Worm (Caenorhabditis elegans) whole organism, L1 larva: ENCODE data around the gene K06G5.3.

Experiments
- C04F5.9 ChIP-seq: sonication (generic microtip); optimal IDR thresholded peaks from 2 replicates; lab custom pipeline; 2016; ENCODE audit warnings: missing genetic modification characterization, missing compliant biosample characterization
- C16A3.4 ChIP-seq: fragments of 150-350 bp; optimal IDR thresholded peaks from 2 replicates; lab custom pipeline; 2014; ENCODE audit warnings: missing biosample characterization, missing genetic modification characterization
- C34B4.2 ChIP-seq: sonication (generic microtip); optimal IDR thresholded peaks from 2 replicates; lab custom pipeline; 2017; ENCODE audit warnings: mild to moderate bottlenecking, missing genetic modification characterization, missing compliant biosample characterization
- Y116A8C.19 ChIP-seq: sonication (generic microtip); optimal IDR thresholded peaks from 2 replicates; lab custom pipeline; 2016; ENCODE audit warnings: missing compliant biosample characterization, missing genetic modification characterization, borderline replicate concordance
- aha-1 ChIP-seq: fragments of 150-350 bp; optimal IDR thresholded peaks from 2 replicates; lab custom pipeline; 2014; ENCODE audit warnings: missing biosample characterization, missing genetic modification characterization
- aly-2 ChIP-seq: fragments of 150-350 bp; optimal IDR thresholded peaks from 2 replicates; lab custom pipeline; 2014; ENCODE audit warnings: missing biosample characterization, missing genetic modification characterization
- blmp-1 ChIP-seq: fragments of 150-350 bp; optimal IDR thresholded peaks from 2 replicates; lab custom pipeline; 2014; ENCODE audit warnings: missing biosample characterization, missing genetic modification characterization
- ceh-63 ChIP-seq: fragments of 200-800 bp; sonication (Bioruptor generic); optimal IDR thresholded peaks from 2 replicates; lab custom pipeline; 2018; ENCODE audit warnings: mild to moderate bottlenecking, missing genetic modification characterization, missing compliant biosample characterization
- ces-1 ChIP-seq: fragments of 150-350 bp; optimal IDR thresholded peaks from 2 replicates; lab custom pipeline; 2014; ENCODE audit warnings: missing biosample characterization, missing genetic modification reagents, missing genetic modification characterization
- dpl-1 ChIP-seq, 3 experiments: fragments of 150-350 bp in 2 of 3; sonication (generic microtip) in 1 of 3; optimal IDR thresholded peaks; 2 replicates each; lab custom pipeline; 2014 to 2017; ENCODE audit warnings: missing biosample characterization in 3 of 3, missing genetic modification characterization in 3 of 3, missing genetic modification reagents in 3 of 3
- efl-3 ChIP-seq: fragments of 200-800 bp; sonication (Bioruptor generic); optimal IDR thresholded peaks from 2 replicates; lab custom pipeline; 2018; ENCODE audit warnings: mild to moderate bottlenecking, missing genetic modification characterization, missing compliant biosample characterization
- ets-5 ChIP-seq: fragments of 200-800 bp; sonication (Bioruptor generic); IDR thresholded peaks from 2 replicates; pipeline ENCODE4 v1.3.6; 2022; ENCODE audit warnings: missing genetic modification characterization, missing compliant biosample characterization
- fkh-10 ChIP-seq: sonication (generic microtip); optimal IDR thresholded peaks from 2 replicates; lab custom pipeline; 2017; ENCODE audit warnings: missing biosample characterization, missing genetic modification reagents, missing genetic modification characterization
- fkh-8 ChIP-seq: sonication (generic microtip); optimal IDR thresholded peaks from 2 replicates; lab custom pipeline; 2016; ENCODE audit warnings: mild to moderate bottlenecking, missing genetic modification characterization, missing compliant biosample characterization
- fos-1 ChIP-seq: fragments of 150-350 bp; optimal IDR thresholded peaks from 2 replicates; lab custom pipeline; 2014; ENCODE audit warnings: missing biosample characterization, missing genetic modification characterization
- hlh-17 ChIP-seq: fragments of 200-800 bp; sonication (Bioruptor generic); optimal IDR thresholded peaks from 2 replicates; lab custom pipeline; 2018; ENCODE audit warnings: missing genetic modification characterization, mild to moderate bottlenecking, missing compliant biosample characterization, moderate library complexity, borderline replicate concordance
- hlh-4 ChIP-seq: sonication (generic microtip); optimal IDR thresholded peaks from 2 replicates; lab custom pipeline; 2016; ENCODE audit warnings: mild to moderate bottlenecking, missing genetic modification characterization, missing compliant biosample characterization
- irx-1 ChIP-seq: sonication (generic microtip); optimal IDR thresholded peaks from 2 replicates; lab custom pipeline; 2016; ENCODE audit warnings: missing genetic modification characterization, missing compliant biosample characterization
- lin-14 ChIP-seq: fragments of 200-800 bp; sonication (Bioruptor generic); optimal IDR thresholded peaks from 2 replicates; lab custom pipeline; 2018; ENCODE audit warnings: mild to moderate bottlenecking, missing genetic modification characterization, moderate library complexity, missing compliant biosample characterization
- lsy-2 ChIP-seq, 2 experiments: fragments of 150-350 bp; optimal IDR thresholded peaks; 2 replicates each; lab custom pipeline; 2014; ENCODE audit warnings: missing biosample characterization in 2 of 2, missing genetic modification characterization in 2 of 2
- mab-9 ChIP-seq: fragments of 200-800 bp; sonication (Bioruptor generic); IDR thresholded peaks from 2 replicates; pipeline ENCODE4 v1.3.6; 2022; ENCODE audit warnings: missing genetic modification reagents, missing genetic modification characterization, missing compliant biosample characterization
- mef-2 ChIP-seq: fragments of 150-350 bp; optimal IDR thresholded peaks from 2 replicates; lab custom pipeline; 2014; ENCODE audit warnings: missing biosample characterization, missing genetic modification characterization
- nhr-12 ChIP-seq: sonication (generic microtip); optimal IDR thresholded peaks from 2 replicates; lab custom pipeline; 2017; ENCODE audit warnings: missing biosample characterization, missing genetic modification characterization
- nhr-19 ChIP-seq: fragments of 200-800 bp; sonication (Bioruptor generic); conservative IDR thresholded peaks from 2 replicates; pipeline ENCODE4 v1.3.6; 2022; ENCODE audit warnings: missing genetic modification characterization, missing compliant biosample characterization
- nhr-20 ChIP-seq: sonication (generic microtip); optimal IDR thresholded peaks from 2 replicates; lab custom pipeline; 2016; ENCODE audit warnings: mild to moderate bottlenecking, missing genetic modification characterization, missing compliant biosample characterization
- nhr-28 ChIP-seq: fragments of 150-350 bp; optimal IDR thresholded peaks from 2 replicates; lab custom pipeline; 2014; ENCODE audit warnings: missing biosample characterization, missing genetic modification characterization
- nhr-47 ChIP-seq: sonication (generic microtip); optimal IDR thresholded peaks from 2 replicates; lab custom pipeline; 2016; ENCODE audit warnings: mild to moderate bottlenecking, missing genetic modification characterization, moderate library complexity, missing compliant biosample characterization
- nhr-76 ChIP-seq: sonication (generic microtip); optimal IDR thresholded peaks from 2 replicates; lab custom pipeline; 2017; ENCODE audit warnings: missing biosample characterization, missing genetic modification characterization
- nhr-77 ChIP-seq: fragments of 150-350 bp; optimal IDR thresholded peaks from 2 replicates; lab custom pipeline; 2014; ENCODE audit warnings: missing biosample characterization, missing genetic modification characterization
- nhr-85 ChIP-seq: sonication (generic microtip); peaks from one replicate; lab custom pipeline; 2016; ENCODE audit warnings: missing genetic modification characterization, inconsistent platforms, missing compliant biosample characterization
- pag-3 ChIP-seq: sonication (generic microtip); optimal IDR thresholded peaks from 2 replicates; lab custom pipeline; 2017; ENCODE audit warnings: missing genetic modification characterization, mild to moderate bottlenecking, missing compliant biosample characterization, antibody characterized with exemption, borderline replicate concordance; ENCODE audit not compliant: insufficient read depth
- pax-3 ChIP-seq: fragments of 200-800 bp; sonication (Bioruptor generic); optimal IDR thresholded peaks from 2 replicates; lab custom pipeline; 2018; ENCODE audit warnings: mild to moderate bottlenecking, missing genetic modification characterization, moderate library complexity, missing compliant biosample characterization
- pqm-1 ChIP-seq: sonication (generic microtip); optimal IDR thresholded peaks from 3 replicates; lab custom pipeline; 2017; ENCODE audit warnings: missing biosample characterization, missing genetic modification characterization
- rnt-1 ChIP-seq: sonication (generic microtip); optimal IDR thresholded peaks from 2 replicates; lab custom pipeline; 2016; ENCODE audit warnings: mild to moderate bottlenecking, missing genetic modification characterization, moderate library complexity, missing compliant biosample characterization
- skn-1 ChIP-seq: fragments of 150-350 bp; optimal IDR thresholded peaks from 2 replicates; lab custom pipeline; 2014; ENCODE audit warnings: missing biosample characterization, missing genetic modification characterization
- sox-4 ChIP-seq: sonication (generic microtip); optimal IDR thresholded peaks from 2 replicates; lab custom pipeline; 2016; ENCODE audit warnings: missing genetic modification characterization, missing compliant biosample characterization
- swsn-7 ChIP-seq: sonication (generic microtip); optimal IDR thresholded peaks from 2 replicates; lab custom pipeline; 2016; ENCODE audit warnings: missing genetic modification characterization, missing compliant biosample characterization
- tbx-2 ChIP-seq: sonication (generic microtip); optimal IDR thresholded peaks from 2 replicates; lab custom pipeline; 2016; ENCODE audit warnings: missing genetic modification characterization, missing compliant biosample characterization
- tlp-1 ChIP-seq: fragments of 150-350 bp; optimal IDR thresholded peaks from 2 replicates; lab custom pipeline; 2014; ENCODE audit warnings: missing biosample characterization, missing genetic modification characterization
- unc-62 ChIP-seq: fragments of 150-350 bp; optimal IDR thresholded peaks from 2 replicates; lab custom pipeline; 2014; ENCODE audit warnings: missing biosample characterization, missing genetic modification reagents, missing genetic modification characterization
- unc-98 ChIP-seq: fragments of 200-800 bp; sonication (Bioruptor generic); IDR thresholded peaks from 2 replicates; pipeline ENCODE4 v1.3.6; 2022; ENCODE audit warnings: missing genetic modification characterization, missing compliant biosample characterization
- vab-15 ChIP-seq: sonication (generic microtip); optimal IDR thresholded peaks from 2 replicates; lab custom pipeline; 2017; ENCODE audit warnings: missing genotype, mild to moderate bottlenecking, missing genetic modification characterization, missing compliant biosample characterization
- zag-1 ChIP-seq: fragments of 150-350 bp; optimal IDR thresholded peaks from 2 replicates; lab custom pipeline; 2014; ENCODE audit warnings: missing biosample characterization, missing genetic modification characterization
- ztf-11 ChIP-seq, 2 experiments: sonication (generic microtip); optimal IDR thresholded peaks; 2 replicates each; lab custom pipeline; 2016 to 2017; ENCODE audit warnings: missing genetic modification characterization in 2 of 2, missing biosample characterization in 1 of 2, missing compliant biosample characterization in 1 of 2

The K06G5.3 gene

ce11 chrX:14223156-14223555 lies at the start of gene K06G5.3:
K06G5.3 (minus strand) TSS chrX:14223256.
- TF ChIP-seq hlh-17 (GFP tag; lab: Kevin White, UChicago) (no peak), efl-3 (GFP tag; lab: Kevin White, UChicago) (no peak), lin-14 (GFP tag; lab: Kevin White, UChicago) (no peak), tbx-2 (tag; lab: Kevin White, UChicago) (no peak), ceh-63 (no peak), nhr-77 (no peak), ztf-11 (tag; optimal IDR thresholded peaks at IDR 0.05; lab: Kevin White, UChicago) (no peak), hlh-4 (tag; lab: Kevin White, UChicago) (no peak), ets-5 (GFP tag; lab: Robert Waterston, UW) (no peak), zag-1 (no peak), fkh-10 (GFP tag; lab: Kevin White, UChicago) (no peak), rnt-1 (tag; lab: Kevin White, UChicago) (no peak), fos-1 (no peak)

ce11 chrX:14267781-14268180 lies 44.7 kb upstream of the K06G5.3 start, which contains the start of gene del-1:
del-1 (plus strand) TSS chrX:14268081.
- TF ChIP-seq Y116A8C.19 (tag; lab: Kevin White, UChicago) (no peak), C04F5.9 (tag; lab: Kevin White, UChicago) (no peak), nhr-12 (no peak), zag-1 (no peak), mab-9 (GFP tag; lab: Robert Waterston, UW) (no peak)

- no peak for TF ChIP-seq skn-1
- no peak for TF ChIP-seq aha-1 (tag; lab: Kevin White, UChicago)
- no peak for TF ChIP-seq C16A3.4 (tag; lab: Kevin White, UChicago)
- no peak for TF ChIP-seq blmp-1 (tag; lab: Kevin White, UChicago)
- TF ChIP-seq dpl-1 (GFP tag; optimal IDR thresholded peaks at IDR 0.05; lab: Kevin White, UChicago) = no peak
- no peak for TF ChIP-seq nhr-47 (tag; lab: Kevin White, UChicago)
- TF ChIP-seq unc-98 (GFP tag; lab: Robert Waterston, UW) = no peak
- no peak for TF ChIP-seq vab-15
- no peak for TF ChIP-seq swsn-7
- TF ChIP-seq fos-1 = no peak
- TF ChIP-seq hlh-17 (GFP tag; lab: Kevin White, UChicago) = no peak
- no peak for TF ChIP-seq nhr-19 (GFP tag; lab: Robert Waterston, UW)
- TF ChIP-seq ces-1 (GFP tag; lab: Kevin White, UChicago) = no peak
- TF ChIP-seq ets-5 (GFP tag; lab: Robert Waterston, UW) = no peak
- TF ChIP-seq pag-3 (tag; lab: Kevin White, UChicago) = no peak
- no peak for TF ChIP-seq irx-1 (tag; lab: Kevin White, UChicago)
- no peak for TF ChIP-seq pqm-1 (tag; lab: Kevin White, UChicago)
- TF ChIP-seq efl-3 (GFP tag; lab: Kevin White, UChicago) = no peak
- TF ChIP-seq nhr-85 = no peak
- no peak for TF ChIP-seq pax-3 (tag; lab: Kevin White, UChicago)
These were observed 44.1 kb upstream of the K06G5.3 start for ce11 chrX:14267170-14267569.

- no peak for TF ChIP-seq C34B4.2 (tag; lab: Kevin White, UChicago)
- no peak for TF ChIP-seq sox-4 (tag; lab: Kevin White, UChicago)
- TF ChIP-seq tlp-1 = no peak
- TF ChIP-seq nhr-76 = no peak
- TF ChIP-seq pax-3 (tag; lab: Kevin White, UChicago) = no peak
- no peak for TF ChIP-seq mef-2
- TF ChIP-seq nhr-77 = no peak
- no peak for TF ChIP-seq unc-62 (GFP tag; lab: Kevin White, UChicago)
- no peak for TF ChIP-seq nhr-20
- no peak for TF ChIP-seq lsy-2 (tag; optimal IDR thresholded peaks at IDR 0.05; lab: Kevin White, UChicago)
- TF ChIP-seq aly-2 = no peak
- TF ChIP-seq irx-1 (tag; lab: Kevin White, UChicago) = no peak
- TF ChIP-seq nhr-28 = no peak
- no peak for TF ChIP-seq fkh-8 (tag; lab: Kevin White, UChicago)
- TF ChIP-seq C16A3.4 (tag; lab: Kevin White, UChicago) = no peak
These were observed 40.4 kb upstream of the K06G5.3 start, which contains the start of gene E02H4.8 for ce11 chrX:14263473-14263872. E02H4.8 (minus strand) TSS chrX:14263573.
